Worm (Caenorhabditis elegans): ENCODE measurements around the gene cfp-1.

ce11 chrIV:14086395-14086794 lies 9.2 kb downstream of the cfp-1 start:
- TF ChIP-seq daf-19 (GFP tag; conservative IDR thresholded peaks at IDR 0.05) (no peak), lin-39 (tag; optimal IDR thresholded peaks at IDR 0.05) (no peak), dmd-6 (GFP tag; IDR thresholded peaks at IDR 0.05) (no peak), fkh-10 (GFP tag; optimal IDR thresholded peaks at IDR 0.05) (no peak), nhr-11 (tag; optimal IDR thresholded peaks at IDR 0.05) (no peak), F44E2.7 (GFP tag; IDR thresholded peaks at IDR 0.05) (no peak), lsy-2 (tag; optimal IDR thresholded peaks at IDR 0.05) (no peak), unc-39 (tag; optimal IDR thresholded peaks at IDR 0.05) (no peak)

All from whole organism, L4 larva.